Worm (Caenorhabditis elegans): Measurements from ENCODE around the gene kin-9.

DNA sequence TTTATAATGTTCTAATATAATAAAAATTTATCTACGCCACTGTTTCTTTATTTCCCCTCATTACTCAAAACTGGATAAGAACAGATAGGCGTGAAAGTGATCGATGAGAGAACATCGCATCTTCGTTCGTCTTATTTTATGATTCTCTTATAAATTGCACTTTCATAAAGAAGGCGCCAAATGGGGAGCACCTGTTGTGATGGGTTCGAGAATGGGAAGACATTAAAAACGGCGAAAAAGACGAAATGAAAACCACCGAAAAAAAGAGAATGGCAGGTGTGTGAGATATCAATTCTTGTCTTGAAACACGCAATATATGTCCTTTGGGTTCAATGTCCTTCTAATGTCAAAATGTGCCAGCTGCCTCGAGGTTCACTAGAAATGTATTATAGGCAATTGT is 38.2 kb upstream of the kin-9 start:
- TF ChIP-seq ztf-11 (tag; optimal IDR thresholded peaks at IDR 0.05) (no peak), mep-1 (tag; optimal IDR thresholded peaks at IDR 0.05) (no peak), zip-8 (tag; optimal IDR thresholded peaks at IDR 0.05) (no peak), nhr-12 (tag; optimal IDR thresholded peaks at IDR 0.05) (no peak), snpc-4 (tag; optimal IDR thresholded peaks at IDR 0.05) (no peak), elt-3 (tag; optimal IDR thresholded peaks at IDR 0.05) (no peak), pha-4 (tag; optimal IDR thresholded peaks at IDR 0.05) (no peak), nhr-237 (tag; optimal IDR thresholded peaks at IDR 0.05) (no peak), cnd-1 (tag; optimal IDR thresholded peaks at IDR 0.05) (no peak), elt-1 (tag; optimal IDR thresholded peaks at IDR 0.05; ENCODE audit: borderline replicate concordance, insufficient read depth) (no peak), unc-62 (GFP tag; optimal IDR thresholded peaks at IDR 0.05) (no peak), lin-13 (tag; optimal IDR thresholded peaks at IDR 0.05) (no peak), sptf-1 (tag; optimal IDR thresholded peaks at IDR 0.05) (no peak)
